Worm (Caenorhabditis elegans) whole organism, mixed stage, embryonic: ENCODE data around the gene gcy-36.

Experiments used
- M03D4.4 ChIP-seq: sonication (generic microtip); optimal IDR thresholded peaks from 2 replicates; lab custom pipeline; 2017; ENCODE audit warnings: mild to moderate bottlenecking, missing genetic modification characterization, missing compliant biosample characterization
- bed-3 ChIP-seq: fragments of 200-800 bp; sonication (Bioruptor generic); optimal IDR thresholded peaks from 3 replicates; lab custom pipeline; 2018; ENCODE audit warnings: mild to moderate bottlenecking, missing genetic modification characterization, moderate library complexity, missing compliant biosample characterization
- blmp-1 ChIP-seq: fragments of 150-350 bp; optimal IDR thresholded peaks from 2 replicates; lab custom pipeline; 2014; ENCODE audit warnings: missing biosample characterization, missing genetic modification characterization
- ceh-39 ChIP-seq: fragments of 150-350 bp; optimal IDR thresholded peaks from 2 replicates; lab custom pipeline; 2014; ENCODE audit warnings: missing biosample characterization, missing genetic modification characterization
- ceh-43 ChIP-seq: fragments of 200-800 bp; sonication (Bioruptor generic); optimal IDR thresholded peaks from 2 replicates; lab custom pipeline; 2018; ENCODE audit warnings: mild to moderate bottlenecking, missing genetic modification characterization, moderate library complexity, missing compliant biosample characterization
- ceh-83 ChIP-seq: fragments of 200-800 bp; sonication (Bioruptor generic); optimal IDR thresholded peaks from 2 replicates; lab custom pipeline; 2018; ENCODE audit warnings: mild to moderate bottlenecking, missing genetic modification characterization, missing compliant biosample characterization
- ces-1 ChIP-seq: fragments of 150-350 bp; optimal IDR thresholded peaks from 2 replicates; lab custom pipeline; 2014; ENCODE audit warnings: missing biosample characterization, missing genetic modification reagents, missing genetic modification characterization
- cnd-1 ChIP-seq: fragments of 200-800 bp; sonication (Bioruptor generic); optimal IDR thresholded peaks from 2 replicates; lab custom pipeline; 2018; ENCODE audit warnings: mild to moderate bottlenecking, missing genetic modification characterization, missing compliant biosample characterization
- drap-1 ChIP-seq: fragments of 200-800 bp; sonication (Bioruptor generic); optimal IDR thresholded peaks from 3 replicates; lab custom pipeline; 2018; ENCODE audit warnings: mild to moderate bottlenecking, missing genetic modification characterization, missing compliant biosample characterization
- elt-1 ChIP-seq: sonication (generic microtip); optimal IDR thresholded peaks from 2 replicates; lab custom pipeline; 2017; ENCODE audit warnings: missing genetic modification characterization, mild to moderate bottlenecking, missing compliant biosample characterization, antibody characterized with exemption, moderate library complexity, borderline replicate concordance; ENCODE audit not compliant: insufficient read depth
- elt-3 ChIP-seq: fragments of 150-350 bp; optimal IDR thresholded peaks from 2 replicates; lab custom pipeline; 2014; ENCODE audit warnings: missing biosample characterization, missing genetic modification characterization
- flh-1 ChIP-seq: fragments of 200-800 bp; sonication (Bioruptor generic); optimal IDR thresholded peaks from 2 replicates; lab custom pipeline; 2018; ENCODE audit warnings: mild to moderate bottlenecking, missing genetic modification characterization, moderate library complexity, missing compliant biosample characterization
- ham-2 ChIP-seq: fragments of 200-800 bp; sonication (Bioruptor generic); optimal IDR thresholded peaks from 2 replicates; lab custom pipeline; 2018; ENCODE audit warnings: mild to moderate bottlenecking, missing genetic modification characterization, missing compliant biosample characterization
- hlh-1 ChIP-seq: fragments of 150-350 bp; optimal IDR thresholded peaks from 2 replicates; lab custom pipeline; 2014; ENCODE audit warnings: missing biosample characterization, missing genetic modification reagents, missing genetic modification characterization
- lin-13 ChIP-seq: fragments of 150-350 bp; optimal IDR thresholded peaks from 2 replicates; lab custom pipeline; 2014; ENCODE audit warnings: missing biosample characterization, missing genetic modification characterization
- lin-32 ChIP-seq: fragments of 200-800 bp; sonication (Bioruptor generic); optimal IDR thresholded peaks from 2 replicates; lab custom pipeline; 2018; ENCODE audit warnings: mild to moderate bottlenecking, missing genetic modification characterization, missing compliant biosample characterization
- lsy-2 ChIP-seq: fragments of 150-350 bp; optimal IDR thresholded peaks from 2 replicates; lab custom pipeline; 2014; ENCODE audit warnings: missing biosample characterization, missing genetic modification characterization
- mab-5 ChIP-seq: fragments of 150-350 bp; optimal IDR thresholded peaks from 2 replicates; lab custom pipeline; 2014; ENCODE audit warnings: missing biosample characterization, missing genetic modification characterization
- mep-1 ChIP-seq: fragments of 150-350 bp; optimal IDR thresholded peaks from 2 replicates; lab custom pipeline; 2017; ENCODE audit warnings: missing biosample characterization, missing genetic modification reagents, missing genetic modification characterization, inconsistent platforms
- mls-2 ChIP-seq: sonication (generic microtip); optimal IDR thresholded peaks from 2 replicates; lab custom pipeline; 2016; ENCODE audit warnings: mild to moderate bottlenecking, missing genetic modification characterization, moderate library complexity, missing compliant biosample characterization
- nhr-12 ChIP-seq: fragments of 150-350 bp; optimal IDR thresholded peaks from 2 replicates; lab custom pipeline; 2014; ENCODE audit warnings: missing biosample characterization, missing genetic modification characterization
- nhr-2 ChIP-seq: fragments of 150-350 bp; optimal IDR thresholded peaks from 2 replicates; lab custom pipeline; 2014; ENCODE audit warnings: missing biosample characterization, missing genetic modification characterization
- nhr-237 ChIP-seq: fragments of 150-350 bp; optimal IDR thresholded peaks from 2 replicates; lab custom pipeline; 2014; ENCODE audit warnings: missing biosample characterization, missing genetic modification characterization
- nhr-28 ChIP-seq: fragments of 150-350 bp; optimal IDR thresholded peaks from 2 replicates; lab custom pipeline; 2014; ENCODE audit warnings: missing biosample characterization, missing genetic modification characterization
- nhr-76 ChIP-seq: sonication (generic microtip); optimal IDR thresholded peaks from 2 replicates; lab custom pipeline; 2017; ENCODE audit warnings: missing biosample characterization, missing genetic modification characterization
- pha-4 ChIP-seq: fragments of 150-350 bp; optimal IDR thresholded peaks from 2 replicates; lab custom pipeline; 2018; ENCODE audit warnings: missing biosample characterization, missing genetic modification reagents, missing genetic modification characterization
- sem-2 ChIP-seq: fragments of 200-800 bp; sonication (Bioruptor generic); optimal IDR thresholded peaks from 2 replicates; lab custom pipeline; 2018; ENCODE audit warnings: mild to moderate bottlenecking, missing genetic modification characterization, missing compliant biosample characterization
- snpc-4 ChIP-seq: fragments of 150-350 bp; optimal IDR thresholded peaks from 2 replicates; lab custom pipeline; 2014; ENCODE audit warnings: missing biosample characterization, missing genetic modification characterization
- sptf-1 ChIP-seq: sonication (generic microtip); optimal IDR thresholded peaks from 2 replicates; lab custom pipeline; 2017; ENCODE audit warnings: mild to moderate bottlenecking, missing genetic modification characterization, moderate library complexity, missing compliant biosample characterization
- tbx-8 ChIP-seq: fragments of 200-800 bp; sonication (Bioruptor generic); optimal IDR thresholded peaks from 2 replicates; lab custom pipeline; 2018; ENCODE audit warnings: mild to moderate bottlenecking, missing genetic modification characterization, moderate library complexity, missing compliant biosample characterization
- unc-120 ChIP-seq: sonication (generic microtip); optimal IDR thresholded peaks from 2 replicates; lab custom pipeline; 2017; ENCODE audit warnings: missing genetic modification characterization, missing compliant biosample characterization; ENCODE audit not compliant: poor library complexity, severe bottlenecking
- unc-39 ChIP-seq: fragments of 150-350 bp; optimal IDR thresholded peaks from 2 replicates; lab custom pipeline; 2014; ENCODE audit warnings: missing biosample characterization, missing genetic modification characterization
- unc-62 ChIP-seq: fragments of 150-350 bp; optimal IDR thresholded peaks from 2 replicates; lab custom pipeline; 2014; ENCODE audit warnings: missing biosample characterization, missing genetic modification reagents, missing genetic modification characterization
- zip-8 ChIP-seq: fragments of 150-350 bp; optimal IDR thresholded peaks from 2 replicates; lab custom pipeline; 2014; ENCODE audit warnings: missing biosample characterization, missing genetic modification characterization
- ztf-11 ChIP-seq: fragments of 150-350 bp; optimal IDR thresholded peaks from 2 replicates; lab custom pipeline; 2014; ENCODE audit warnings: missing biosample characterization, missing genetic modification characterization

gcy-36 gene

ce11 chrX:15509681-15510080, 30.9 kb downstream of the gcy-36 start, which contains the start of gene eat-20:
TSS of gene eat-20 (plus strand) at chrX:15510011.
- TF ChIP-seq elt-1 (tag; lab: Kevin White, UChicago) (no peak), nhr-2 (no peak), M03D4.4 (tag; lab: Kevin White, UChicago) (no peak), sem-2 (GFP tag; lab: Kevin White, UChicago) (no peak), hlh-1 (tag; lab: Kevin White, UChicago) (no peak), ham-2 (GFP tag; lab: Kevin White, UChicago) (no peak), ces-1 (GFP tag; lab: Kevin White, UChicago) (no peak), unc-39 (no peak), nhr-28 (tag; lab: Kevin White, UChicago) (no peak), pha-4 (tag; lab: Kevin White, UChicago) (no peak), lin-32 (no peak), cnd-1 (tag; lab: Kevin White, UChicago) (no peak), unc-120 (tag; lab: Kevin White, UChicago) (no peak), elt-3 (no peak), zip-8 (tag; lab: Kevin White, UChicago) (no peak), nhr-76 (no peak)

ce11 chrX:15514547-15514946, 35.7 kb downstream of the gcy-36 start:
- TF ChIP-seq pha-4 (tag; lab: Kevin White, UChicago) (no peak), mls-2 (no peak), elt-3 (no peak), flh-1 (no peak), drap-1 (GFP tag; lab: Kevin White, UChicago) (no peak), ham-2 (GFP tag; lab: Kevin White, UChicago) (no peak), unc-120 (tag; lab: Kevin White, UChicago) (no peak), nhr-237 (tag; lab: Kevin White, UChicago) (no peak), snpc-4 (tag; lab: Kevin White, UChicago) (no peak), tbx-8 (no peak), lin-32 (no peak), lin-13 (no peak)

ce11 chrX:15515798-15516197, 37.0 kb downstream of the gcy-36 start:
- peak; percentile 18 for TF ChIP-seq sem-2 (GFP tag; lab: Kevin White, UChicago)
- TF ChIP-seq M03D4.4 (tag; lab: Kevin White, UChicago), result peak; percentile 51
- no peak for TF ChIP-seq nhr-237 (tag; lab: Kevin White, UChicago)
- no peak for TF ChIP-seq mep-1 (tag; lab: Kevin White, UChicago)
- TF ChIP-seq unc-120 (tag; lab: Kevin White, UChicago), result peak; percentile 21
- TF ChIP-seq mab-5 (tag; lab: Kevin White, UChicago), result no peak
- peak; percentile 41 for TF ChIP-seq sptf-1 (tag; lab: Kevin White, UChicago)
- TF ChIP-seq elt-1 (tag; lab: Kevin White, UChicago), result no peak

ce11 chrX:15528472-15528871, 49.7 kb downstream of the gcy-36 start:
- TF ChIP-seq ceh-39 (tag; lab: Kevin White, UChicago) (no peak), tbx-8 (no peak), hlh-1 (tag; lab: Kevin White, UChicago) (no peak)

ce11 chrX:15533260-15533659, 54.4 kb downstream of the gcy-36 start:
- TF ChIP-seq ces-1 (GFP tag; lab: Kevin White, UChicago) (peak; percentile 65), ceh-43 (GFP tag; lab: Kevin White, UChicago) (no peak)

- TF ChIP-seq ceh-83 (GFP tag; lab: Kevin White, UChicago), result no peak
- no peak for TF ChIP-seq lsy-2
- TF ChIP-seq nhr-12, result no peak
- no peak for TF ChIP-seq cnd-1 (tag; lab: Kevin White, UChicago)
- no peak for TF ChIP-seq mab-5 (tag; lab: Kevin White, UChicago)
- no peak for TF ChIP-seq flh-1
- no peak for TF ChIP-seq nhr-2
- TF ChIP-seq hlh-1 (tag; lab: Kevin White, UChicago), result peak; percentile 31
- TF ChIP-seq nhr-237 (tag; lab: Kevin White, UChicago), result no peak
- peak; percentile 11 for TF ChIP-seq drap-1 (GFP tag; lab: Kevin White, UChicago)
- no peak for TF ChIP-seq ztf-11
- no peak for TF ChIP-seq bed-3 (GFP tag; lab: Kevin White, UChicago)
- no peak for TF ChIP-seq pha-4 (tag; lab: Kevin White, UChicago)
- no peak for TF ChIP-seq snpc-4 (tag; lab: Kevin White, UChicago)
- no peak for TF ChIP-seq elt-3
- no peak for TF ChIP-seq unc-39
- TF ChIP-seq nhr-76, result no peak
- TF ChIP-seq blmp-1 (tag; lab: Kevin White, UChicago), result no peak
- no peak for TF ChIP-seq tbx-8
- TF ChIP-seq ceh-39 (tag; lab: Kevin White, UChicago), result no peak
- no peak for TF ChIP-seq zip-8 (tag; lab: Kevin White, UChicago)
- TF ChIP-seq ham-2 (GFP tag; lab: Kevin White, UChicago), result no peak
- peak; percentile 64 for TF ChIP-seq unc-120 (tag; lab: Kevin White, UChicago)
- no peak for TF ChIP-seq lin-32
- no peak for TF ChIP-seq unc-62 (GFP tag; lab: Kevin White, UChicago)
- no peak for TF ChIP-seq M03D4.4 (tag; lab: Kevin White, UChicago)
- peak; percentile 72 for TF ChIP-seq ces-1 (GFP tag; lab: Kevin White, UChicago)
- TF ChIP-seq sptf-1 (tag; lab: Kevin White, UChicago), result peak; percentile 15
- TF ChIP-seq elt-1 (tag; lab: Kevin White, UChicago), result no peak
- no peak for TF ChIP-seq lin-13
- TF ChIP-seq sem-2 (GFP tag; lab: Kevin White, UChicago), result no peak
Measured at ce11 chrX:15535190-15535636, 56.4 kb downstream of the gcy-36 start.
